Worm (Caenorhabditis elegans): ENCODE data around the gene C04A11.1.

The C04A11.1 gene

DNA sequence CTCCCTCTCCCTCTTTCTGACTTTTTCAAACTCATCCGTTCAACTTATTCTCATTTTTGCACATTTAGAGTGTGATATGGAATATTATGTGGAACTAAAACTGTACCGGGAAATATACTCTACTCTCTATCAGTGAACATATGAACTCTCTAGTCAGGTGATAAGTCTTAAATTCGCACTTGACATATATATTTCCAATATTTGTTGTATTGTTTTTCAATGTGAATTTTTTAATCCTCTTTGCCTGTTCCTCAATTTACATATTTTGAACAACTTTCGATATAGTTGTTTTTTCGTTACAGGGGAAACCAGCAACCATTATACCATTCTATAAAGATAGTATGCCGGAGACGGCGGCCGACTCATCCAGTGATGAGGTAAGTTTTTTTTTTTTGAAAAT is at the start of gene C04A11.1:
Gene C04A11.1, plus strand, starts transcription at position 301 of the 400 bp plus-strand sequence.
- TF ChIP-seq nhr-67 (tag; optimal IDR thresholded peaks at IDR 0.05) (no peak), ztf-11 (tag; optimal IDR thresholded peaks at IDR 0.05) (no peak), nhr-25 (tag; optimal IDR thresholded peaks at IDR 0.05) (no peak), sea-2 (GFP tag; optimal IDR thresholded peaks at IDR 0.05) (no peak), nhr-237 (tag; optimal IDR thresholded peaks at IDR 0.05) (no peak), nhr-76 (tag; optimal IDR thresholded peaks at IDR 0.05) (no peak), jun-1 (tag; optimal IDR thresholded peaks at IDR 0.05) (no peak), R02D3.7 (tag; optimal IDR thresholded peaks at IDR 0.05) (no peak), ZK546.5 (tag; optimal IDR thresholded peaks at IDR 0.05) (no peak), mdl-1 (tag; optimal IDR thresholded peaks at IDR 0.05) (no peak), aly-2 (tag; optimal IDR thresholded peaks at IDR 0.05) (no peak), egl-27 (tag; optimal IDR thresholded peaks at IDR 0.05) (no peak), elt-1 (tag; optimal IDR thresholded peaks at IDR 0.05) (no peak), eor-1 (tag; optimal IDR thresholded peaks at IDR 0.05) (no peak), unc-39 (tag; optimal IDR thresholded peaks at IDR 0.05) (no peak), tbx-2 (tag; optimal IDR thresholded peaks at IDR 0.05) (no peak), egl-5 (tag; optimal IDR thresholded peaks at IDR 0.05) (no peak), ceh-28 (tag; optimal IDR thresholded peaks at IDR 0.05) (no peak)

DNA sequence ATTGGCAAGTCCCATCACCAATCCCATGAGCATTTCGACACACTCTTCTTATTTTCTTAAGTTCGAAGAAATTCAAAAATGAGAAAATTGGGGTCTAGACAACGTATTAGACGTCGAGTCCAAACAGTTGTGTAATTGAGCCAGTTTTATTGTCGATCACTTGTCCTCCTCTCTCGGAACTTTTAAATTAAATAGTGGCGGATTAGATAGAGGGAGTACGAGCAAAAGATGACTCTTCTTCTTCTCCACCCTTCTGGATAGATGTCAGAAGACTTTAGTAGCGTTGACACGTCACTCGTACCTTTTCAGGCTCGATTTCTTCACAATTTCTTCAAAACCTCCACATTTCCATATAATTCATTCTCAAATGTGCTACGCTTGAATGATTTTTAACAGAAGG is 45.1 kb upstream of the C04A11.1 start:
- TF ChIP-seq nhr-76 (tag; optimal IDR thresholded peaks at IDR 0.05), result no peak
- no peak for TF ChIP-seq elt-1 (tag; optimal IDR thresholded peaks at IDR 0.05)
- TF ChIP-seq nhr-77 (tag; optimal IDR thresholded peaks at IDR 0.05), result no peak
- no peak for TF ChIP-seq mdl-1 (tag; optimal IDR thresholded peaks at IDR 0.05)
- no peak for TF ChIP-seq aly-2 (tag; optimal IDR thresholded peaks at IDR 0.05)
- TF ChIP-seq elt-2 (tag; optimal IDR thresholded peaks at IDR 0.05), result no peak
- TF ChIP-seq zag-1 (tag; optimal IDR thresholded peaks at IDR 0.05), result no peak
- no peak for TF ChIP-seq nhr-12 (tag; optimal IDR thresholded peaks at IDR 0.05)
- TF ChIP-seq egl-27 (tag; optimal IDR thresholded peaks at IDR 0.05), result no peak
- no peak for TF ChIP-seq nhr-23 (tag; optimal IDR thresholded peaks at IDR 0.05)
- no peak for TF ChIP-seq nhr-67 (tag; optimal IDR thresholded peaks at IDR 0.05)
- no peak for TF ChIP-seq unc-39 (tag; optimal IDR thresholded peaks at IDR 0.05)
- no peak for TF ChIP-seq elt-3 (tag; optimal IDR thresholded peaks at IDR 0.05)
- TF ChIP-seq nhr-43 (tag; optimal IDR thresholded peaks at IDR 0.05; ENCODE audit: poor library complexity, severe bottlenecking), result no peak
- TF ChIP-seq sea-2 (GFP tag; optimal IDR thresholded peaks at IDR 0.05), result no peak
- no peak for TF ChIP-seq lin-15B (tag; optimal IDR thresholded peaks at IDR 0.05)
- TF ChIP-seq mml-1 (tag; optimal IDR thresholded peaks at IDR 0.05), result no peak
- no peak for TF ChIP-seq nhr-28 (tag; optimal IDR thresholded peaks at IDR 0.05)
- no peak for TF ChIP-seq ama-1 (optimal IDR thresholded peaks at IDR 0.05)

DNA sequence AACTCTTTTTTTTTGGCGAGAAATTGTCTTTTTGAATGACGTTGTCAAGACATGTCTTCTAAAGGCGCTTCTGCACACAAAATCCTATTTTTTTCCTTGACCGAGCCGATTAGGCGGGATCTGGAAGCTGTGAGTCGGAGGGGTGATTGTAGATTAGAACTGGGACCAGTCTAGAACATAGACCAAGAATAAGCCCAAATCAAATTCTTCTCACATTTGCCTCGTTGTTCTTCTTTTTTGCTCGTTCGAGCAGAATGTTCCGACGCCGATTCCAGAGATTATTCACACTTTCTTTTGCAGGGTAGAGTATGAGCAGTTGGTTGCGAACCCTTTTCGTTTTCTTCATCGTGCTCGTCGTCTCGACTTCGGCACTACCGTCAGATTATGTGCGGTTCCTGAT is 41.7 kb upstream of the C04A11.1 start, which contains the start of gene nlp-53:
Gene nlp-53, plus strand, starts transcription at position 301 of the 400 bp plus-strand sequence.
- TF ChIP-seq nhr-77 (tag; optimal IDR thresholded peaks at IDR 0.05) (no peak), lsy-12 (tag; optimal IDR thresholded peaks at IDR 0.05) (no peak), elt-1 (tag; optimal IDR thresholded peaks at IDR 0.05) (no peak), ztf-11 (tag; optimal IDR thresholded peaks at IDR 0.05) (no peak), ceh-28 (tag; optimal IDR thresholded peaks at IDR 0.05) (no peak), fkh-2 (tag; optimal IDR thresholded peaks at IDR 0.05) (no peak), ztf-4 (tag; optimal IDR thresholded peaks at IDR 0.05) (no peak), aly-2 (tag; optimal IDR thresholded peaks at IDR 0.05) (no peak), sea-2 (GFP tag; optimal IDR thresholded peaks at IDR 0.05) (no peak), tbx-2 (tag; optimal IDR thresholded peaks at IDR 0.05) (no peak), R02D3.7 (tag; optimal IDR thresholded peaks at IDR 0.05) (no peak), egl-27 (tag; optimal IDR thresholded peaks at IDR 0.05) (no peak), pqm-1 (tag; optimal IDR thresholded peaks at IDR 0.05) (no peak), jun-1 (tag; optimal IDR thresholded peaks at IDR 0.05) (no peak), nhr-67 (tag; optimal IDR thresholded peaks at IDR 0.05) (no peak), elt-2 (tag; optimal IDR thresholded peaks at IDR 0.05) (no peak)

DNA sequence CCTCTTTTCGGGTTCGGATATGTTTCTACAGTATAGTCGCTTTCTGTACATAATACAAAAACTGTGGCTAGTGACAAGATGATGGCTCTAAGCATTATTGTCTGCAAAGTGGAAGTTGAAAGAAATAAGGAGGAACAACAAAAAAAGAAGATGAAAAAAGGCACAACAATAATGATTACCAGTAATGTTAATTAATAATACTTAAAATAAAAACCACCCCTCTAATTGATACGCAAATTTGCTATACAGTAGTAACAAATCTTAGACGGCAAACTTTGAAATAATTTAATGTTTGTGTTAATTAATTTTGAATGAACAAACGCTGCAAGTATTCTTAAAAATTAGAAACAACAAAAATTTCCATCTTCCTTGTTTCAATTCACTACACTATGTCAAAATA is 38.7 kb upstream of the C04A11.1 start, which contains the start of gene Y12A6A.1:
Gene Y12A6A.1, minus strand, starts transcription at position 101 of the 400 bp plus-strand sequence.
- TF ChIP-seq lin-15B (tag; optimal IDR thresholded peaks at IDR 0.05) (no peak), nhr-11 (tag; optimal IDR thresholded peaks at IDR 0.05) (no peak), lsy-12 (tag; optimal IDR thresholded peaks at IDR 0.05) (no peak), nhr-23 (tag; optimal IDR thresholded peaks at IDR 0.05) (no peak), nhr-25 (tag; optimal IDR thresholded peaks at IDR 0.05) (no peak), elt-1 (tag; optimal IDR thresholded peaks at IDR 0.05) (no peak), hmg-11 (tag; optimal IDR thresholded peaks at IDR 0.05) (no peak), ama-1 (optimal IDR thresholded peaks at IDR 0.05) (no peak), ZK546.5 (tag; optimal IDR thresholded peaks at IDR 0.05) (no peak), mml-1 (tag; optimal IDR thresholded peaks at IDR 0.05) (no peak), unc-62 (GFP tag; optimal IDR thresholded peaks at IDR 0.05) (no peak), fos-1 (tag; optimal IDR thresholded peaks at IDR 0.05) (no peak), snpc-4 (tag; optimal IDR thresholded peaks at IDR 0.05) (no peak), ceh-82 (tag; optimal IDR thresholded peaks at IDR 0.05) (no peak), nhr-76 (tag; optimal IDR thresholded peaks at IDR 0.05) (no peak), ztf-4 (tag; optimal IDR thresholded peaks at IDR 0.05) (no peak), nhr-43 (tag; optimal IDR thresholded peaks at IDR 0.05; ENCODE audit: poor library complexity, severe bottlenecking) (no peak), daf-12 (tag; optimal IDR thresholded peaks at IDR 0.05) (no peak), fkh-10 (GFP tag; optimal IDR thresholded peaks at IDR 0.05) (no peak), nhr-237 (tag; optimal IDR thresholded peaks at IDR 0.05) (no peak)
